Fruit fly (Drosophila melanogaster) whole organism: ENCODE data around the gene alphaTub84B.

Source experiments
- CG8478 ChIP-seq: fragments of >200 bp; optimal IDR thresholded peaks from 2 replicates; lab custom pipeline; 2018; ENCODE audit warnings: inconsistent platforms
- EcR ChIP-seq, 2 experiments: fragments of >200 bp; optimal IDR thresholded peaks; 2 replicates each; lab custom pipeline; 2017; ENCODE audit warnings: missing biosample characterization in 2 of 2, missing genetic modification characterization in 2 of 2, missing genetic modification reagents in 2 of 2
- pan ChIP-seq: fragments of >200 bp; optimal IDR thresholded peaks from 2 replicates; lab custom pipeline; 2017
- psq ChIP-seq: fragments of >200 bp; optimal IDR thresholded peaks from 2 replicates; lab custom pipeline; 2017
- usp ChIP-seq: fragments of >200 bp; optimal IDR thresholded peaks from 2 replicates; lab custom pipeline; 2017; ENCODE audit warnings: missing biosample characterization, missing genetic modification characterization, mixed read lengths

- no peak for TF ChIP-seq usp (GFP tag; lab: Kevin White, UChicago)
- TF ChIP-seq pan (lab: Kevin White, UChicago), result no peak
- no peak for TF ChIP-seq psq (lab: Kevin White, UChicago)
- TF ChIP-seq CG8478 (lab: Kevin White, UChicago), result no peak
- no peak for TF ChIP-seq EcR (GFP tag; optimal IDR thresholded peaks at IDR 0.05; lab: Kevin White, UChicago)
Observed at dm6 chr3R:7137207-7137606, 50.8 kb downstream of the alphaTub84B start.
